Worm (Caenorhabditis elegans): ENCODE measurements around the gene dpy-22.

DNA sequence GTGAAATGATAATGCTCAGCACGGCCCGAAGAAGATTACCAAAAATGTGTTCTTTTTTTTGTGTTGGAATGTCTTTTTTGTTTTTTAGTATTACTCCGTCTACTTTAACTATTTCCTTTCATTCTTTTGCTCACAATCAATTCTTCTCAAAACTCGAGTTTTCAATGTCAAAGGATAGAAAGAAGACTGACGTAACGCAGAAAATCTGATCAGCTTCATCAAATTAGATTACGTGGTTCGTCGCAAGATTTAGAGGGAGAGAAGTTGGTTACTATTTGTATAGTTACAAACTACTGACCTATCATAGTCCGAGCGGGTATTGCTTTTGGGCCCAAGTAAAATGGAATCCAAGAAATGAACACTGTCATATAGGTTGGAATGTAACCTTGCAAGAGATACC lies 18.5 kb downstream of the dpy-22 start:
- no peak for TF ChIP-seq mep-1 (tag; optimal IDR thresholded peaks at IDR 0.05)
- TF ChIP-seq nhr-28 (tag; optimal IDR thresholded peaks at IDR 0.05): no peak
- no peak for TF ChIP-seq lsy-2 (tag; optimal IDR thresholded peaks at IDR 0.05)
- no peak for TF ChIP-seq pha-4 (tag; optimal IDR thresholded peaks at IDR 0.05)
- no peak for TF ChIP-seq snpc-4 (tag; optimal IDR thresholded peaks at IDR 0.05)
- no peak for TF ChIP-seq cnd-1 (tag; optimal IDR thresholded peaks at IDR 0.05)
- no peak for TF ChIP-seq M03D4.4 (tag; optimal IDR thresholded peaks at IDR 0.05)
- no peak for TF ChIP-seq ztf-11 (tag; optimal IDR thresholded peaks at IDR 0.05)
- TF ChIP-seq nhr-237 (tag; optimal IDR thresholded peaks at IDR 0.05): no peak

Data from whole organism, mixed stage, embryonic.